Worm (Caenorhabditis elegans) whole organism, L4/young adult: ENCODE results near the gene E03H12.5.
"Not testable (repeated sequence)": the region's sequence is repeated elsewhere in the genome, so short reads cannot be mapped to it uniquely, and the experiment has no call there.

ENCODE experiments used
- W03F9.2 ChIP-seq: fragments of 150-350 bp; optimal IDR thresholded peaks from 2 replicates; lab custom pipeline; 2014; ENCODE audit warnings: missing biosample characterization, missing genetic modification characterization
- dao-5 ChIP-seq: sonication (generic microtip); optimal IDR thresholded peaks from 2 replicates; lab custom pipeline; 2016; ENCODE audit warnings: missing genotype, missing genetic modification characterization, moderate library complexity, missing compliant biosample characterization
- him-1 ChIP-seq: sonication (generic microtip); optimal IDR thresholded peaks from 2 replicates; lab custom pipeline; 2016; ENCODE audit warnings: missing genotype, missing genetic modification reagents, missing genetic modification characterization, missing compliant biosample characterization

DNA sequence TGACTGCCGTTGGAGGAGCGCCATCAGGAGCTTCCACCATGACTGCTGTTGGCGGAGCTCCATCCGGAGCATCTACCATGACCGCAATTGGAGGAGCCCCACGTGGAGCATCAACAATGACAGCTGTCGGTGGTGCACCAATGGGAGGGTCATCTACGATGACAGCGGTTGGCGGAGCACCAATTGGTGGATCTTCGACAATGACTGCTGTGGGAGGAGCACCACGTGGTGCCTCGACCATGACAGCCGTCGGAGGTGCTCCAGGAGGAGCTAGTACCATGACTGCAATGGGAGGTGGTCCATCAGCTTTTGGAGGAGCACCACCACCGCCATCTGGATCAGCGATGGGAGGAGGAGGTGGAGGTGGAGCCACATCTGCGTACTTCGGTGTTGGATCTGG lies 40.0 kb downstream of the E03H12.5 start, which contains the start of gene T28H11.7:
- not testable (repeated sequence) for TF ChIP-seq him-1 (tag; lab: Kevin White, UChicago); dao-5 (tag; lab: Kevin White, UChicago); W03F9.2
